Worm (Caenorhabditis elegans) whole organism, early embryonic: ENCODE measurements around the gene fem-1.

Source experiments
- B0310.2 ChIP-seq: sonication (generic microtip); optimal IDR thresholded peaks from 2 replicates; lab custom pipeline; 2016; ENCODE audit warnings: mild to moderate bottlenecking, missing genetic modification characterization, missing compliant biosample characterization
- F13C5.2 ChIP-seq: sonication (generic microtip); optimal IDR thresholded peaks from 2 replicates; lab custom pipeline; 2017; ENCODE audit warnings: mild to moderate bottlenecking, missing genetic modification characterization, inconsistent platforms, missing compliant biosample characterization
- aly-1 ChIP-seq: sonication (generic microtip); optimal IDR thresholded peaks from 2 replicates; lab custom pipeline; 2016; ENCODE audit warnings: missing genetic modification characterization, missing compliant biosample characterization
- ama-1 ChIP-seq: fragments of 150-350 bp; optimal IDR thresholded peaks from 2 replicates; lab custom pipeline; 2014
- ceh-36 ChIP-seq: sonication (generic microtip); optimal IDR thresholded peaks from 2 replicates; lab custom pipeline; 2016; ENCODE audit warnings: missing genetic modification characterization, inconsistent platforms, missing compliant biosample characterization
- ets-7 ChIP-seq: sonication (generic microtip); optimal IDR thresholded peaks from 2 replicates; lab custom pipeline; 2016; ENCODE audit warnings: missing genotype, missing genetic modification characterization, missing compliant biosample characterization
- flt-1 ChIP-seq: fragments of 200-800 bp; sonication (Bioruptor generic); IDR thresholded peaks from 2 replicates; pipeline ENCODE4 v1.3.6; 2022; ENCODE audit warnings: missing genetic modification characterization, missing compliant biosample characterization
- hmg-4 ChIP-seq: fragments of 200-800 bp; sonication (Bioruptor generic); optimal IDR thresholded peaks from 2 replicates; lab custom pipeline; 2018; ENCODE audit warnings: mild to moderate bottlenecking, missing genetic modification characterization, missing compliant biosample characterization
- hnd-1 ChIP-seq: sonication (generic microtip); optimal IDR thresholded peaks from 2 replicates; lab custom pipeline; 2016; ENCODE audit warnings: missing genetic modification characterization, missing compliant biosample characterization
- pes-1 ChIP-seq: fragments of 200-800 bp; sonication (Bioruptor generic); IDR thresholded peaks from 2 replicates; pipeline ENCODE4 v1.3.6; 2022; ENCODE audit warnings: missing genetic modification reagents, missing genetic modification characterization, missing compliant biosample characterization
- scrt-1 ChIP-seq: fragments of 200-800 bp; sonication (Bioruptor generic); IDR thresholded peaks from 2 replicates; pipeline ENCODE4 v1.3.6; 2022; ENCODE audit warnings: missing genetic modification characterization, missing compliant biosample characterization
- tbx-11 ChIP-seq: fragments of 200-800 bp; sonication (Bioruptor generic); IDR thresholded peaks from 2 replicates; pipeline ENCODE4 v1.3.6; 2022; ENCODE audit warnings: missing genetic modification characterization, missing compliant biosample characterization
- tbx-37 ChIP-seq: fragments of 200-800 bp; sonication (Bioruptor generic); conservative IDR thresholded peaks from 2 replicates; pipeline ENCODE4 v1.3.6; 2022; ENCODE audit warnings: missing genetic modification reagents, missing genetic modification characterization, missing compliant biosample characterization
- tra-4 ChIP-seq: sonication (generic microtip); optimal IDR thresholded peaks from 2 replicates; lab custom pipeline; 2017; ENCODE audit warnings: missing genetic modification characterization, missing compliant biosample characterization

- TF ChIP-seq ceh-36 (tag; lab: Kevin White, UChicago) (no peak), scrt-1 (GFP tag; lab: Robert Waterston, UW) (no peak), pes-1 (GFP tag; lab: Robert Waterston, UW) (no peak), flt-1 (GFP tag; lab: Robert Waterston, UW) (no peak), tra-4 (tag; lab: Kevin White, UChicago) (no peak), tbx-37 (GFP tag; lab: Robert Waterston, UW) (no peak), hmg-4 (GFP tag; lab: Kevin White, UChicago) (no peak), ama-1 (lab: Kevin White, UChicago) (no peak), ets-7 (tag; lab: Kevin White, UChicago) (no peak), F13C5.2 (tag; lab: Kevin White, UChicago) (no peak), aly-1 (tag; lab: Kevin White, UChicago) (no peak), hnd-1 (tag; lab: Kevin White, UChicago) (no peak), B0310.2 (no peak), tbx-11 (GFP tag; lab: Robert Waterston, UW) (no peak)
These were observed 44.5 kb upstream of the fem-1 start for ce11 chrIV:5582267-5582666.
